Fruit fly (Drosophila melanogaster) S2 (cell line): ENCODE results near the gene Orc5.

Source experiments
- CG8478 ChIP-seq: fragments of >200 bp; optimal IDR thresholded peaks from 2 replicates; lab custom pipeline; 2018
- CTCF ChIP-seq, 2 experiments: fragments of >200 bp; optimal IDR thresholded peaks; 2 replicates each; lab custom pipeline; 2018

Orc5 gene

dm6 chr2L:13807097-13807496, 22.5 kb upstream of the Orc5 start:
- no peak for TF ChIP-seq CG8478 (lab: Kevin White, UChicago)
- TF ChIP-seq CTCF (optimal IDR thresholded peaks at IDR 0.05; lab: Kevin White, UChicago): no peak

- TF ChIP-seq CTCF (optimal IDR thresholded peaks at IDR 0.05; lab: Kevin White, UChicago) (no peak), CG8478 (lab: Kevin White, UChicago) (no peak)
Observed at dm6 chr2L:13807959-13808358, 21.7 kb upstream of the Orc5 start.

- peak in 1 of 2 experiments; percentile 12 for TF ChIP-seq CTCF (optimal IDR thresholded peaks at IDR 0.05; lab: Kevin White, UChicago)
- TF ChIP-seq CG8478 (lab: Kevin White, UChicago): no peak
Observed at dm6 chr2L:13811323-13811722, 18.3 kb upstream of the Orc5 start, which contains the start of the genes Adat1 and CG16865. Gene Adat1 (minus strand): TSS chr2L:13811474. Gene CG16865 (plus strand): TSS chr2L:13811522.

dm6 chr2L:13813156-13813555, 16.5 kb upstream of the Orc5 start, which contains the start of gene CG16888:
Gene CG16888 (minus strand): TSS chr2L:13813256.
- TF ChIP-seq CG8478 (lab: Kevin White, UChicago) (no peak), CTCF (optimal IDR thresholded peaks at IDR 0.05; lab: Kevin White, UChicago) (no peak)

- TF ChIP-seq CTCF (optimal IDR thresholded peaks at IDR 0.05; lab: Kevin White, UChicago): no peak
- no peak for TF ChIP-seq CG8478 (lab: Kevin White, UChicago)
Observed at dm6 chr2L:13813604-13814178, 15.9 kb upstream of the Orc5 start, which contains the start of gene Sos. Gene Sos (plus strand): TSS chr2L:13813816.

- TF ChIP-seq CG8478 (lab: Kevin White, UChicago) (no peak), CTCF (optimal IDR thresholded peaks at IDR 0.05; lab: Kevin White, UChicago) (no peak)
Observed at dm6 chr2L:13820176-13820575, 9.5 kb upstream of the Orc5 start.

- TF ChIP-seq CG8478 (lab: Kevin White, UChicago): no peak
- no peak for TF ChIP-seq CTCF (optimal IDR thresholded peaks at IDR 0.05; lab: Kevin White, UChicago)
Observed at dm6 chr2L:13820948-13821347, 8.7 kb upstream of the Orc5 start, which contains the start of gene b. Gene b (plus strand): TSS chr2L:13821248.

dm6 chr2L:13827557-13827956, 2.1 kb upstream of the Orc5 start, which contains the start of gene PolG1:
Gene PolG1 (minus strand): TSS chr2L:13827772.
- no peak for TF ChIP-seq CG8478 (lab: Kevin White, UChicago)
- TF ChIP-seq CTCF (optimal IDR thresholded peaks at IDR 0.05; lab: Kevin White, UChicago): no peak

dm6 chr2L:13833058-13833457, 3.4 kb downstream of the Orc5 start, which contains the start of the genes GatC, PolG2 and Polr2C:
Gene GatC (minus strand): TSS chr2L:13833105.
Gene PolG2 (minus strand): TSS chr2L:13833105.
Gene Polr2C (plus strand): TSS chr2L:13833337.
- no peak for TF ChIP-seq CTCF (optimal IDR thresholded peaks at IDR 0.05; lab: Kevin White, UChicago)
- no peak for TF ChIP-seq CG8478 (lab: Kevin White, UChicago)

- TF ChIP-seq CG8478 (lab: Kevin White, UChicago): no peak
Observed at dm6 chr2L:13835002-13835910, 5.6 kb downstream of the Orc5 start, which contains the start of the genes mRpS23 and CenG1A. Gene mRpS23 (minus strand): TSS chr2L:13835072. Gene CenG1A (plus strand): TSS chr2L:13835564.

dm6 chr2L:13835959-13836358, 6.3 kb downstream of the Orc5 start:
- TF ChIP-seq CTCF (optimal IDR thresholded peaks at IDR 0.05; lab: Kevin White, UChicago): no peak
- no peak for TF ChIP-seq CG8478 (lab: Kevin White, UChicago)

dm6 chr2L:13837579-13837978, 7.9 kb downstream of the Orc5 start:
- TF ChIP-seq CG8478 (lab: Kevin White, UChicago): no peak
- TF ChIP-seq CTCF (optimal IDR thresholded peaks at IDR 0.05; lab: Kevin White, UChicago): no peak

- TF ChIP-seq CG8478 (lab: Kevin White, UChicago) (no peak), CTCF (optimal IDR thresholded peaks at IDR 0.05; lab: Kevin White, UChicago) (no peak)
Observed at dm6 chr2L:13838647-13839390, 9.2 kb downstream of the Orc5 start.

dm6 chr2L:13839744-13840151, 10.1 kb downstream of the Orc5 start:
- no peak for TF ChIP-seq CTCF (optimal IDR thresholded peaks at IDR 0.05; lab: Kevin White, UChicago)
- TF ChIP-seq CG8478 (lab: Kevin White, UChicago): no peak
